Worm (Caenorhabditis elegans) whole organism, L1 larva: ENCODE data around the gene T12A2.21.

Source experiments
- C04F5.9 ChIP-seq: sonication (generic microtip); optimal IDR thresholded peaks from 2 replicates; lab custom pipeline; 2016; ENCODE audit warnings: missing genetic modification characterization, missing compliant biosample characterization
- C34B4.2 ChIP-seq: sonication (generic microtip); optimal IDR thresholded peaks from 2 replicates; lab custom pipeline; 2017; ENCODE audit warnings: mild to moderate bottlenecking, missing genetic modification characterization, missing compliant biosample characterization
- Y116A8C.19 ChIP-seq: sonication (generic microtip); optimal IDR thresholded peaks from 2 replicates; lab custom pipeline; 2016; ENCODE audit warnings: missing compliant biosample characterization, missing genetic modification characterization, borderline replicate concordance
- aha-1 ChIP-seq: fragments of 150-350 bp; optimal IDR thresholded peaks from 2 replicates; lab custom pipeline; 2014; ENCODE audit warnings: missing biosample characterization, missing genetic modification characterization
- aly-2 ChIP-seq: fragments of 150-350 bp; optimal IDR thresholded peaks from 2 replicates; lab custom pipeline; 2014; ENCODE audit warnings: missing biosample characterization, missing genetic modification characterization
- ceh-63 ChIP-seq: fragments of 200-800 bp; sonication (Bioruptor generic); optimal IDR thresholded peaks from 2 replicates; lab custom pipeline; 2018; ENCODE audit warnings: mild to moderate bottlenecking, missing genetic modification characterization, missing compliant biosample characterization
- ces-1 ChIP-seq: fragments of 150-350 bp; optimal IDR thresholded peaks from 2 replicates; lab custom pipeline; 2014; ENCODE audit warnings: missing biosample characterization, missing genetic modification reagents, missing genetic modification characterization
- dpl-1 ChIP-seq, 3 experiments: fragments of 150-350 bp in 2 of 3; sonication (generic microtip) in 1 of 3; optimal IDR thresholded peaks; 2 replicates each; lab custom pipeline; 2014 to 2017; ENCODE audit warnings: missing biosample characterization in 3 of 3, missing genetic modification characterization in 3 of 3, missing genetic modification reagents in 3 of 3
- dsc-1 ChIP-seq: sonication (generic microtip); optimal IDR thresholded peaks from 2 replicates; lab custom pipeline; 2016; ENCODE audit warnings: mild to moderate bottlenecking, missing genetic modification characterization, missing compliant biosample characterization
- efl-1 ChIP-seq, 4 experiments: fragments of 150-350 bp; optimal IDR thresholded peaks in 3 of 4; peaks in 1 of 4; 1 replicate in 1 of 4; 2 replicates in 3 of 4; lab custom pipeline; 2014; ENCODE audit warnings: missing biosample characterization in 2 of 4, missing genetic modification characterization in 2 of 4, missing genetic modification reagents in 2 of 4
- fos-1 ChIP-seq: fragments of 150-350 bp; optimal IDR thresholded peaks from 2 replicates; lab custom pipeline; 2014; ENCODE audit warnings: missing biosample characterization, missing genetic modification characterization
- grh-1 ChIP-seq: fragments of 200-800 bp; sonication (Bioruptor generic); IDR thresholded peaks from 2 replicates; pipeline ENCODE4 v1.3.6; 2022; ENCODE audit warnings: missing genetic modification reagents, missing genetic modification characterization, missing compliant biosample characterization
- hpl-2 ChIP-seq: fragments of 150-350 bp; optimal IDR thresholded peaks from 2 replicates; lab custom pipeline; 2014; ENCODE audit warnings: missing biosample characterization, missing genetic modification reagents, missing genetic modification characterization
- irx-1 ChIP-seq: sonication (generic microtip); optimal IDR thresholded peaks from 2 replicates; lab custom pipeline; 2016; ENCODE audit warnings: missing genetic modification characterization, missing compliant biosample characterization
- jun-1 ChIP-seq: fragments of 150-350 bp; optimal IDR thresholded peaks from 2 replicates; lab custom pipeline; 2014; ENCODE audit warnings: missing biosample characterization, missing genetic modification reagents, missing genetic modification characterization
- lin-13 ChIP-seq: fragments of 150-350 bp; optimal IDR thresholded peaks from 2 replicates; lab custom pipeline; 2014; ENCODE audit warnings: missing biosample characterization, missing genetic modification reagents, missing genetic modification characterization
- lin-15B ChIP-seq: fragments of 150-350 bp; sonication (generic microtip); optimal IDR thresholded peaks from 3 replicates; lab custom pipeline; 2014; ENCODE audit warnings: missing biosample characterization, missing genetic modification characterization
- lin-35 ChIP-seq, 2 experiments: fragments of 150-350 bp; optimal IDR thresholded peaks; 2 replicates each; lab custom pipeline; 2014; ENCODE audit warnings: missing biosample characterization in 2 of 2, missing genetic modification characterization in 2 of 2, missing genetic modification reagents in 2 of 2
- lin-39 ChIP-seq: fragments of 150-350 bp; optimal IDR thresholded peaks from 2 replicates; lab custom pipeline; 2014; ENCODE audit warnings: missing biosample characterization, missing genetic modification reagents, missing genetic modification characterization
- lir-3 ChIP-seq: sonication (generic microtip); optimal IDR thresholded peaks from 2 replicates; lab custom pipeline; 2016; ENCODE audit warnings: mild to moderate bottlenecking, missing genetic modification characterization, moderate library complexity, missing compliant biosample characterization; ENCODE audit not compliant: poor library complexity
- lsy-2 ChIP-seq, 2 experiments: fragments of 150-350 bp; optimal IDR thresholded peaks; 2 replicates each; lab custom pipeline; 2014; ENCODE audit warnings: missing biosample characterization in 2 of 2, missing genetic modification characterization in 2 of 2
- mdl-1 ChIP-seq, 2 experiments: fragments of 150-350 bp; optimal IDR thresholded peaks; 2 replicates each; lab custom pipeline; 2014 to 2017; ENCODE audit warnings: missing biosample characterization in 2 of 2, missing genetic modification characterization in 2 of 2, inconsistent platforms in 1 of 2
- mef-2 ChIP-seq: fragments of 150-350 bp; optimal IDR thresholded peaks from 2 replicates; lab custom pipeline; 2014; ENCODE audit warnings: missing biosample characterization, missing genetic modification characterization
- nhr-11 ChIP-seq: fragments of 150-350 bp; optimal IDR thresholded peaks from 2 replicates; lab custom pipeline; 2014; ENCODE audit warnings: missing biosample characterization, missing genetic modification characterization
- nhr-71 ChIP-seq: sonication (generic microtip); optimal IDR thresholded peaks from 2 replicates; lab custom pipeline; 2016; ENCODE audit warnings: mild to moderate bottlenecking, missing genetic modification characterization, moderate library complexity, missing compliant biosample characterization
- nhr-90 ChIP-seq: sonication (generic microtip); optimal IDR thresholded peaks from 2 replicates; lab custom pipeline; 2016; ENCODE audit warnings: mild to moderate bottlenecking, missing genetic modification characterization, missing compliant biosample characterization; ENCODE audit not compliant: poor library complexity
- pag-3 ChIP-seq: sonication (generic microtip); optimal IDR thresholded peaks from 2 replicates; lab custom pipeline; 2017; ENCODE audit warnings: missing genetic modification characterization, mild to moderate bottlenecking, missing compliant biosample characterization, antibody characterized with exemption, borderline replicate concordance; ENCODE audit not compliant: insufficient read depth
- pqm-1 ChIP-seq: sonication (generic microtip); optimal IDR thresholded peaks from 3 replicates; lab custom pipeline; 2017; ENCODE audit warnings: missing biosample characterization, missing genetic modification characterization
- rnt-1 ChIP-seq: sonication (generic microtip); optimal IDR thresholded peaks from 2 replicates; lab custom pipeline; 2016; ENCODE audit warnings: mild to moderate bottlenecking, missing genetic modification characterization, moderate library complexity, missing compliant biosample characterization
- skn-1 ChIP-seq: fragments of 150-350 bp; optimal IDR thresholded peaks from 2 replicates; lab custom pipeline; 2014; ENCODE audit warnings: missing biosample characterization, missing genetic modification characterization
- snpc-4 ChIP-seq: fragments of 150-350 bp; optimal IDR thresholded peaks from 2 replicates; lab custom pipeline; 2014; ENCODE audit warnings: missing biosample characterization, missing genetic modification characterization
- snu-23 ChIP-seq: sonication (generic microtip); optimal IDR thresholded peaks from 2 replicates; lab custom pipeline; 2016; ENCODE audit warnings: missing genetic modification characterization, missing compliant biosample characterization
- swsn-7 ChIP-seq: sonication (generic microtip); optimal IDR thresholded peaks from 2 replicates; lab custom pipeline; 2016; ENCODE audit warnings: missing genetic modification characterization, missing compliant biosample characterization
- tbx-2 ChIP-seq: sonication (generic microtip); optimal IDR thresholded peaks from 2 replicates; lab custom pipeline; 2016; ENCODE audit warnings: missing genetic modification characterization, missing compliant biosample characterization
- tlp-1 ChIP-seq: fragments of 150-350 bp; optimal IDR thresholded peaks from 2 replicates; lab custom pipeline; 2014; ENCODE audit warnings: missing biosample characterization, missing genetic modification characterization
- unc-130 ChIP-seq: fragments of 150-350 bp; optimal IDR thresholded peaks from 2 replicates; lab custom pipeline; 2017; ENCODE audit warnings: missing biosample characterization, missing genetic modification characterization, inconsistent platforms
- unc-86 ChIP-seq: sonication (generic microtip); optimal IDR thresholded peaks from 2 replicates; lab custom pipeline; 2016; ENCODE audit warnings: missing genetic modification characterization, missing compliant biosample characterization
- unc-98 ChIP-seq: fragments of 200-800 bp; sonication (Bioruptor generic); IDR thresholded peaks from 2 replicates; pipeline ENCODE4 v1.3.6; 2022; ENCODE audit warnings: missing genetic modification characterization, missing compliant biosample characterization
- vab-15 ChIP-seq: sonication (generic microtip); optimal IDR thresholded peaks from 2 replicates; lab custom pipeline; 2017; ENCODE audit warnings: missing genotype, mild to moderate bottlenecking, missing genetic modification characterization, missing compliant biosample characterization
- xbp-1 ChIP-seq: sonication (generic microtip); optimal IDR thresholded peaks from 2 replicates; lab custom pipeline; 2016; ENCODE audit warnings: missing genetic modification characterization, missing compliant biosample characterization
- zag-1 ChIP-seq: fragments of 150-350 bp; optimal IDR thresholded peaks from 2 replicates; lab custom pipeline; 2014; ENCODE audit warnings: missing biosample characterization, missing genetic modification characterization
- ztf-4 ChIP-seq: fragments of 150-350 bp; optimal IDR thresholded peaks from 2 replicates; lab custom pipeline; 2014; ENCODE audit warnings: missing biosample characterization, missing genetic modification characterization

Gene T12A2.21

ce11 chrIII:6206161-6206853, 30.2 kb downstream of the T12A2.21 start, which contains the start of the genes sna-3 and rps-3 (continued):
- TF ChIP-seq nhr-71 (tag; lab: Kevin White, UChicago) (peak; percentile 83), mef-2 (tag; lab: Kevin White, UChicago) (no peak), Y116A8C.19 (no peak), C04F5.9 (tag; lab: Kevin White, UChicago) (no peak), lin-15B (tag; lab: Kevin White, UChicago) (peak; percentile 68), nhr-11 (tag; lab: Kevin White, UChicago) (no peak), unc-86 (tag; lab: Kevin White, UChicago) (peak; percentile 52), snu-23 (peak; percentile 79), lin-39 (tag; lab: Kevin White, UChicago) (peak; percentile 23), swsn-7 (peak; percentile 51), xbp-1 (tag; lab: Kevin White, UChicago) (peak; percentile 74), snpc-4 (tag; lab: Kevin White, UChicago) (peak; percentile 27), lir-3 (tag; lab: Kevin White, UChicago) (peak; percentile 25), tlp-1 (tag; lab: Kevin White, UChicago) (no peak), tbx-2 (tag; lab: Kevin White, UChicago) (peak; percentile 63), dsc-1 (tag; lab: Kevin White, UChicago) (peak; percentile 44), nhr-90 (tag; lab: Kevin White, UChicago) (peak; percentile 57), rnt-1 (peak; percentile 85), aha-1 (no peak), ceh-63 (GFP tag; lab: Kevin White, UChicago) (no peak), grh-1 (0 out of 2 replicates have a peak, but pooled peaks have one; percentile 27), C34B4.2 (no peak)

ce11 chrIII:6202440-6202839, 34.1 kb downstream of the T12A2.21 start:
- TF ChIP-seq aly-2 (tag; lab: Kevin White, UChicago) (peak; percentile 12), lir-3 (tag; lab: Kevin White, UChicago) (no peak), pag-3 (tag; lab: Kevin White, UChicago) (no peak), efl-1 (optimal IDR thresholded peaks at IDR 0.05; lab: Kevin White, UChicago) (no peak), efl-1 (GFP tag; optimal IDR thresholded peaks at IDR 0.05 in 1 of 2; lab: Kevin White, UChicago) (peak in 1 of 2 experiments; percentile 38), tlp-1 (tag; lab: Kevin White, UChicago) (no peak)

- TF ChIP-seq lin-39 (tag; lab: Kevin White, UChicago) (no peak), unc-98 (GFP tag; lab: Robert Waterston, UW) (no peak), lin-13 (GFP tag; lab: Kevin White, UChicago) (no peak), ztf-4 (tag; lab: Kevin White, UChicago) (no peak), pag-3 (tag; lab: Kevin White, UChicago) (no peak), zag-1 (tag; lab: Kevin White, UChicago) (no peak), dpl-1 (GFP tag; optimal IDR thresholded peaks at IDR 0.05; lab: Kevin White, UChicago) (no peak)
- TF ChIP-seq, all 84 proteins: peak for 0
Observed at ce11 chrIII:6201325-6201724, 35.2 kb downstream of the T12A2.21 start.

- TF ChIP-seq efl-1 (optimal IDR thresholded peaks at IDR 0.05; lab: Kevin White, UChicago) (peak; percentile 74 to 79), efl-1 (GFP tag; optimal IDR thresholded peaks at IDR 0.05 in 1 of 2; lab: Kevin White, UChicago) (peak; percentile 72 to 97), nhr-11 (tag; lab: Kevin White, UChicago) (no peak), hpl-2 (no peak), vab-15 (tag; lab: Kevin White, UChicago) (no peak), ceh-63 (GFP tag; lab: Kevin White, UChicago) (no peak), unc-130 (tag; lab: Kevin White, UChicago) (no peak), fos-1 (tag; lab: Kevin White, UChicago) (peak; percentile 32), xbp-1 (tag; lab: Kevin White, UChicago) (peak; percentile 67), C34B4.2 (no peak), pqm-1 (tag; lab: Kevin White, UChicago) (no peak), lsy-2 (tag; optimal IDR thresholded peaks at IDR 0.05; lab: Kevin White, UChicago) (peak; percentile 83 to 86), ces-1 (GFP tag; lab: Kevin White, UChicago) (no peak), lin-35 (GFP tag; optimal IDR thresholded peaks at IDR 0.05; lab: Kevin White, UChicago) (peak; percentile 71 to 82), jun-1 (tag; lab: Kevin White, UChicago) (peak; percentile 29), irx-1 (tag; lab: Kevin White, UChicago) (peak; percentile 49), unc-86 (tag; lab: Kevin White, UChicago) (peak; percentile 61), mdl-1 (tag; optimal IDR thresholded peaks at IDR 0.05; lab: Kevin White, UChicago) (peak in 1 of 2 experiments; percentile 55), dsc-1 (tag; lab: Kevin White, UChicago) (peak; percentile 71), skn-1 (peak; percentile 98)
Observed at ce11 chrIII:6198378-6199234, 37.9 kb downstream of the T12A2.21 start, which contains the start of the genes C23G10.7 and rpn-2. Gene C23G10.7 (minus strand): TSS chrIII:6198414. Gene rpn-2 (plus strand): TSS chrIII:6199184.
